Worm (Caenorhabditis elegans): ENCODE measurements around the gene F26F4.9.

ce11 chrIII:4909938-4910337, 2.4 kb downstream of the F26F4.9 start, which contains the start of gene F26F4.12:
- TF ChIP-seq ztf-23 (GFP tag; IDR thresholded peaks at IDR 0.05) (no peak), T22C8.4 (GFP tag; IDR thresholded peaks at IDR 0.05) (no peak), flt-1 (GFP tag; IDR thresholded peaks at IDR 0.05) (no peak), ztf-29 (GFP tag; IDR thresholded peaks at IDR 0.05) (no peak), ref-1 (GFP tag; conservative IDR thresholded peaks at IDR 0.05) (no peak)
